Fruit fly (Drosophila melanogaster): Measurements from ENCODE around the gene Spn31A.

Spn31A gene

DNA sequence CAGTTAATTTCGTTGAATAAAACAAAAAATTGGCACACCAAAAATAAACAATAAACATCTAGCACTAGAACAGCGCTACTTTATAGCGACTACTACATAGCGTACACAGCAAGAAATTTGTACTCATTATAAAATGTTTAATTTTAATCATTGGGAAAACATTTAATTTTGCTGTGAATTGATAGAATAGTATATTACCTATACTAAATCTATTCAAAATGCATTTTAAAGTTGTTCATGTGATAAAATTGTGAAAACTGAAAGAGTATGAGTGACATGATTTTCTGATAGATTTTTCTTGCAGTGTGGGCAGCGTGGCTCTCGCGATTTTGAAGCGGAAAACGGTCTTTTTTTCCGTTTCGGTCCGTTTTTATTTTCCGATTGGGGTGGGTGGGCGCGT lies 660 bp downstream of the Spn31A start (continued):
- TF ChIP-seq wek (GFP tag; optimal IDR thresholded peaks at IDR 0.05) = no peak

DNA sequence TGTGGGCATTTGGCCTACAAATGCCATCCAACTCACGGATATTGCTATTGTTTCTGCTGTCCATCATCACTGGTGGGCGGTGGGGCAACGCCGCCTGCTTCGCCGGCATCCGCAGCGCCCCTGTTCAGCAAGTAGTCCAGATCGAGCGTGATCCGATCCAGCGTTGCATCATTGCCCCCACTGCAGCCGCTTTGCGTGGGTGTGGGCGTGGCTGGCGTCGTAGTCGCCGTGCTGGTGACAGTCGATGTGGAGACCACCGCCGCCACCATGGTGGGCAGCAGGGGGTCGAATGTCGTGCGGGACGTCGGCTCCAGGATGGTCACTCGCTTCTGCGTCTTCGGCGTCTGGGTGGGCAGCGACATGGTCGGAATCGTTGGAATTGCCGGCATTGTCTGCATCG lies 4.1 kb downstream of the Spn31A start:
- TF ChIP-seq CG3726 (GFP tag; IDR thresholded peaks at IDR 0.05) (0 out of 3 replicates have a peak, but pooled peaks have one; percentile 42), sr (GFP tag; IDR thresholded peaks at IDR 0.05) (peak; percentile 83), bowl (GFP tag; IDR thresholded peaks at IDR 0.05) (no peak), ftz-f1 (GFP tag; optimal IDR thresholded peaks at IDR 0.05) (no peak), CG9797 (GFP tag; optimal IDR thresholded peaks at IDR 0.05) (no peak), CG13894 (tag; optimal IDR thresholded peaks at IDR 0.05) (no peak), ara (GFP tag; IDR thresholded peaks at IDR 0.05) (no peak), CG9727 (GFP tag; optimal IDR thresholded peaks at IDR 0.05) (no peak), CG2129 (GFP tag; IDR thresholded peaks at IDR 0.05; ENCODE audit: partially characterized antibody) (no peak), Gsc (GFP tag; IDR thresholded peaks at IDR 0.05) (no peak), CG8478 (optimal IDR thresholded peaks at IDR 0.05) (peak; percentile 68), CG10321 (GFP tag; IDR thresholded peaks at IDR 0.05) (no peak), caup (GFP tag; optimal IDR thresholded peaks at IDR 0.05; ENCODE audit: severe bottlenecking) (no peak), slbo (GFP tag; IDR thresholded peaks at IDR 0.05) (0 out of 2 replicates have a peak, but pooled peaks have one; percentile 20), lov (optimal IDR thresholded peaks at IDR 0.05) (no peak), lov (GFP tag; IDR thresholded peaks at IDR 0.05) (no peak), Usf (GFP tag; optimal IDR thresholded peaks at IDR 0.05) (no peak), CG11560 (tag; IDR thresholded peaks at IDR 0.05) (no peak), CG2116 (GFP tag; optimal IDR thresholded peaks at IDR 0.05) (no peak), CkIIα-i1 (GFP tag; IDR thresholded peaks at IDR 0.05) (no peak), fd3F (GFP tag; optimal IDR thresholded peaks at IDR 0.05) (no peak), Vsx1 (GFP tag; optimal IDR thresholded peaks at IDR 0.05) (no peak), crc (GFP tag; optimal IDR thresholded peaks at IDR 0.05) (no peak), CG10147 (GFP tag; optimal IDR thresholded peaks at IDR 0.05) (no peak), CG17328 (GFP tag; IDR thresholded peaks at IDR 0.05) (no peak), jing (GFP tag; optimal IDR thresholded peaks at IDR 0.05) (no peak), Mrtf (GFP tag; IDR thresholded peaks at IDR 0.05) (no peak), CG16813 (GFP tag; IDR thresholded peaks at IDR 0.05; ENCODE audit: partially characterized antibody) (no peak)

DNA sequence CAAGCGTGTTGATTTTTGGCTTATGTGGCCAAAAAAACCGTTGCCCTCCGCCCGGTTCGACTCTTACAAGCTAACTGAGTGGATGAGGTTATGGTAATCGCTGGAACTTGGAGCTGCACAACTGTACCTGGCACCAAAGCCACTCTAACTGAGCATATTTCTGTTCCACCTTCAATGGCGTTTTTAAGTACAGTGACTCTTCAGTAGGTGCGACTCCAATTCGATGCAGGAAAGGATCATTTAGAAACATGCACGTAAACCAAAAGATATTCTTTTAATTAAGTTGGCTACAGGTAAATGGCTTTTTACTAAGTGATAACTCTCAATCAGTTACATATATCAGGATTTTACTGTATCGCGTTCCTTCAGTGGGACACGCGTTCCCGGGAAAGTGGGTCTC lies 31.7 kb downstream of the Spn31A start, which contains the start of gene CG13133:
TSS of gene CG13133 (minus strand) at position 101 of the 400 bp plus-strand sequence.
- TF ChIP-seq CG33557 (GFP tag; optimal IDR thresholded peaks at IDR 0.05) (no peak), sens (GFP tag) (peak; percentile 11)

DNA sequence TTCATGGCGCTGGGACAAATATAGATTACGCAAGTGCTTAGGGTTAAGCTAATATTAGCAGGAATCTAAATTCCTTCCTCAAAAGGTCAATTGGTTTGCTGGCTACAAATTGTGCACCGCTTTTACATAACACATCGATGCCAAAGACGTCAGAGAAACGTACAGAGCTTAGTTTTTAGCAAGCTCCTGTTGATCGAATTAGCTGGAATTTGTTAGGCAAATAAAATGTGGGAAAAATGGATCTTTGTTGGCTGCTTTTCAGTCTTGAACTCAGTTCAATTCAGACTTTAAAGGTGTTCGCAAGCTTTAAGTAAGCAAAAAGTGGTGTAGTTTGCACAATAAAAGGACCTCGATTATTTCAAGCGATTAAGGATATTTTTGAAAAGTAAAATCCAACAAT lies 33.2 kb downstream of the Spn31A start, which contains the start of gene CG34109:
TSS of gene CG34109 (plus strand) at position 301 of the 400 bp plus-strand sequence.
- no peak for TF ChIP-seq CG43689 (GFP tag; IDR thresholded peaks at IDR 0.05)
- no peak for TF ChIP-seq NfI (GFP tag; optimal IDR thresholded peaks at IDR 0.05)
- TF ChIP-seq btn (GFP tag; optimal IDR thresholded peaks at IDR 0.05) = no peak
- TF ChIP-seq CG6689 (GFP tag; IDR thresholded peaks at IDR 0.05) = no peak
- no peak for TF ChIP-seq CG11398 (GFP tag; optimal IDR thresholded peaks at IDR 0.05)
- no peak for TF ChIP-seq Ravus (GFP tag; IDR thresholded peaks at IDR 0.05)
- no peak for TF ChIP-seq CG9876 (GFP tag; optimal IDR thresholded peaks at IDR 0.05)
- TF ChIP-seq CG7745 (tag; optimal IDR thresholded peaks at IDR 0.05) = no peak
- no peak for TF ChIP-seq Side (GFP tag; optimal IDR thresholded peaks at IDR 0.05)
- TF ChIP-seq CG6813 (GFP tag; optimal IDR thresholded peaks at IDR 0.05) = no peak
- TF ChIP-seq Sox102F (GFP tag; optimal IDR thresholded peaks at IDR 0.05) = no peak
- TF ChIP-seq crc (GFP tag; optimal IDR thresholded peaks at IDR 0.05) = no peak
- TF ChIP-seq cas (GFP tag; IDR thresholded peaks at IDR 0.05) = no peak
- no peak for TF ChIP-seq CG10431 (GFP tag; optimal IDR thresholded peaks at IDR 0.05)
- no peak for TF ChIP-seq hth (optimal IDR thresholded peaks at IDR 0.05)
- no peak for TF ChIP-seq Jarid2 (GFP tag; optimal IDR thresholded peaks at IDR 0.05)
- no peak for TF ChIP-seq nom (GFP tag; optimal IDR thresholded peaks at IDR 0.05)
- TF ChIP-seq Atf6 (GFP tag; IDR thresholded peaks at IDR 0.05) = no peak
- no peak for TF ChIP-seq Ets97D (GFP tag; optimal IDR thresholded peaks at IDR 0.05)
